Fruit fly (Drosophila melanogaster) ovary, adult (tissue): ENCODE data around the gene CG33268.

ENCODE experiments used
- CG17801 ChIP-seq: fragments of 200-800 bp; optimal IDR thresholded peaks from 2 replicates; lab custom pipeline; 2019; ENCODE audit warnings: missing biosample characterization, mild to moderate bottlenecking, missing genetic modification characterization, moderate library complexity; ENCODE audit not compliant: partially characterized antibody

Gene CG33268

DNA sequence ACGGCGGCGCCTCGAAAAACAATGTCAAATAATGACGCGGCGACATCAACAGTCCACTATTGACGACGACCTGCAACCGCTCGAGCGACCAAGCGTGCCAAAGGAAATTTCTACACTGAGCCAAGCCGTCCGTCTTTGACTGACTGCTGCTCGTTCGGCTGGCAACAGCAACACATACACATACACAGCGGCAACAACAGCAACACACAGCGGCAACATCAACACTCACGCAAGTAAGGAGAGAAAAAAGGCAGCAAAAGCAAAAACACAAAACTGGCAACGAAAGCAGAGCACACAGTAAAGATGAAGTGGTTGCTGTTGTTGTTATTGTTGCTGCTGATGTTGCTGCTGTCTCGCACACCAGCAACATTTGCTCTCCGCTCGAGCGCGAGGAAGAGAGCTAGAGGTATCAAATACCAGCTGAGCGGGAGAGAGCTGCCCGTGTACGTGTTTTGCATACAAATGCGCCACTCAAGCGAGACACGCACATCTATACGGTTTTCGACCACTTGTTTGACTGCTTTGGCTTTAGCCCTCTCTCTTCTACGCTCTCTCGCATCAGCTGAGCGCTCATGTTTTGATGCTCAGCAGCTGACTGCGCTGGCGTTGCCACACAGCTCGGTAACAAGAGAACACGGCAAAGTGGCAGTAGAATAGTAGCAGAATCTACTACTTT lies 37.9 kb downstream of the CG33268 start:
- TF ChIP-seq CG17801, result peak; percentile 72

DNA sequence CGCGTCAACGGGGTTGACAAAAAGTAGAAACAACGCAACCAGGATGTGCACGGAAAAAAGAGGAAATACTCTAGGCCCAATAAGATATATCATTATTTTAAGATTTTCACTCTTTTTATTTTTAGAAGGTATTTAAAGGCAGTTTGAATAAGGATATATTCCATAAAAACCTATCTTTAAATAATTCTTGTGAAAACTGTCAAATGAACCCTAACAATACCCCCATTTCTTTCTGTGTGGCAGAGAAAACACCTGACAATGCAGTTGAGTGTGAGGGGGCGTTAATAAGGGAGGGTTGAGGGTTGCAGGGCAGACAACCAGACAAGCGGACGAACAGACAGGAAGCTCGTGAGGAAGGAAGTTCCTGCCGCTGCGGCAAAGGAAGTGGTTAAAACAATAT lies 39.1 kb downstream of the CG33268 start:
- no peak for TF ChIP-seq CG17801

DNA sequence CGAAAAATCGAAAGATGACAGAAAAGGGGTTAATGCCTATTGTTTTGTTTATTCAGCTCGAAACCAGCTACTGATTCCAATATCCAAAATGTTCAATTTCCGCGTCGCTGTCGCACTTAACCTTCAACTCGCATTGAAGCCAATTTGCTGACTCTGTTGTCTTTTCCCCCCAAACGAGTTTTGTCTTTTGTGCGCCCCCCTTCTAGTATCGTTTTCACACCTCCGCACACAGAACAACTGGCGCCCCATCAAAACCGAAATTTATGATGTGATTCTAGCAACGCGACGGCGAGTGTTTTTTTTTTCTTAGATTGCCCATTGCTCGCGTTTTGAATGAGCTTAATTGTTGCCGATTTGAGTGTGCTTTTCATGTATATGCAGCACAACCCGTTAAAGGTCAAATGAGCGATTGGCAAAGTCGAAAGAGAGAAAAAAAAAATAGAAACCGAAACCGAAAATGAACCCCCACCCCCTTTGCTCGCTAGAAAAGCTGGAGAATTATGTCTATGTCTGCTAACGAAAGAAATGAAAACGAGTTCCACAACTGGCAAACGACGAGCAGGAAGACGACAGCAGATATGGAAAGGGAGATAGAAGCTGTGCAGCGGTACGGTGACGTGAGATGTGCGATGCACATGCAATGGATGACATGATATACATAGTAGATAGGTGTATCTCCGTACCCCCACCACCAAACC lies 40.5 kb downstream of the CG33268 start:
- no peak for TF ChIP-seq CG17801

DNA sequence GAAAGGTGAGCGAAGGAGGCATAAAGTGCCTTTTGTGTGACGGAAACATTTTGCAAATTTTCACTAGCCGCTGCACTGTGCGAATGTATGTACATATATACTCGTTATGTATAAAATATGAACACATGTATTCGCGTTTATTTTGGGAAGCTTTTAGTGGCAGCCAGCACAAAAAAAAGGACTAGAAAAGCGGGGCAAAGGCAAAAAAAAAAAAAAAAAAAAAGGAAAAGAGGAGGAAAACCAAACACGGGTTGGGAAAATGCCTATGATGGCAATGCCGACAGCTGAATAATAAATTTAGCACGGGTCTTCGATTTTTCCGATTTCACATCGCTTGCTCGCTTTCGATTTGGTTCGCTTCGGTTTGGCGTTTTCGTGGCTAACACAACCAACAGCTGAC lies 41.6 kb downstream of the CG33268 start:
- TF ChIP-seq CG17801, result no peak

DNA sequence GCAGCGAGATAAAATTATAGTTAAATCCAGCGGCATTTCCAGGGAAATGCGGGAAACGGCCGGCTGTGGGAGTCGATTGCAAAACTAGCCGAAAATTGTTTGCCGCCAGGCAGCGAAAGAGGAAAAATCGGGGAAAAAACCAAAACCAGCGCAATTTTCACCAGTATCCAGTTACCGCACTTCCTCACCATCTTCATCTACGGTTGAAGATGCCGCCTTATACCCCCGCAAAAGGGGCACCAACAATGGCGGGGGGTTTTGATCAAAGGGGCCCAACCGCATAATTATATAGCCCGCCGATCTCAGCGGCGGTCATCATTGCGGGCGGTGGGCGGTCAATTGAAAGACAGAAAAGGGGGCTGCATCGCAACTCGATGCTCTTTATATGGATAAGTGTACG lies 43.0 kb downstream of the CG33268 start:
- TF ChIP-seq CG17801, result no peak

DNA sequence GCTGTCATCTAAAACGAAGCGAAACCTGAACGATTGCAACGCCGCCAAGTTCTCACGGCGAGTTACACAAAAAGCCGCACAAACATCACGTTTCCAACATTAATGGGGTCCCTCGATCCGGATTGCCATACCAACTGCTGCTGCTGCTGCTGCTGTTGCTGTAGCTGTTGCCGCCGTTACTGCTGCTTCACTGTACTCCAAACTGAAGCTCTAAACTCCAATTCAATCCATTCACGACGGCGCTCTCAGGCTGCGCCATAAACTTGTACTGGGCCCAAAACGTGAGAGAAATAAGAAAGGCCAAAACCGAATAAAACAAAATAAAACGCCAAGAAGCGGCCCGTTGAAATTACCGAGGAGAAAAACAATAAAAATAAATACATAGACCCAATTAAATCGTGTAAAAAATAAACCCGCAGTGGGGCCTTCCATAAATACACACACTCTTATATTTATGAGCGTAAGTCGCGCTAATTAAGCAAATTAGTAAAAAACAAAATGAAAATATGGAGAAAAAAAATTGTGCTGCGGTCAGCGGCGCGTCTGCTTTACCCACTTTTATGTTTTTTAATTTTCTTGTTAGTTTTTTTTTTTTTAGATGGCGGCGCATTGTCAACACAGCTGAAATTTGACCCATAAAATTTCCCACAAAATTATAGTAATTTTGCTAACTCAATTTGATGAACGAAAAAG lies 43.6 kb downstream of the CG33268 start:
- peak; percentile 84 for TF ChIP-seq CG17801

DNA sequence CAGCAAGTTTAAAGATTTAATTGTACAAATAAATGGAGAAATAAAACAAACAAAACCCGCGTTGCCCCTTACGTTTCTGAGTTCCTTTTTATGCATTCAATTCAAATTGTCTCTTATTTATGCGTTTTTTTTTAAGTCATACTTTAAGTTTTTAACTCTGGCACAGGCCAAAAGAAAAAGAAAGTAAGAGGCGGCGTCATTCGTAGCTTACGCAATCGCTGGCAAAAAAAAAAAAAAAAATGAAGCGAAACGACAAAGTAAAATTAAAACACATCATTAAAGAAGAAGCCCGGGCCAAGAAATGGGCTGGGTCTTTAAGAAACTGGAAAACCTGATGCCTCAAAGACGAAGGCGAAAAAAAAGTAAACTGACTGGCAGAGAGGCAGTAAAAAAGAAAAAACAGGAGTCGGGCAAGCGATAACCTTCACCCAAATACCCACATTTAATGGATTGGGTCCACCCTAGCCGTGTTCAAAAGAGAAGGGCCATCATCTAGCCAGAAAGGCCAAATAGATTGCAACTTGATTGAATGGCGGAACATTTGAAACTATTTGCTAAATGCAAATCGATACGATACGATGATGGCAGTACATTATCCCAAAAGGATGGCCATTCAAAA lies 47.2 kb downstream of the CG33268 start:
- TF ChIP-seq CG17801, result no peak

DNA sequence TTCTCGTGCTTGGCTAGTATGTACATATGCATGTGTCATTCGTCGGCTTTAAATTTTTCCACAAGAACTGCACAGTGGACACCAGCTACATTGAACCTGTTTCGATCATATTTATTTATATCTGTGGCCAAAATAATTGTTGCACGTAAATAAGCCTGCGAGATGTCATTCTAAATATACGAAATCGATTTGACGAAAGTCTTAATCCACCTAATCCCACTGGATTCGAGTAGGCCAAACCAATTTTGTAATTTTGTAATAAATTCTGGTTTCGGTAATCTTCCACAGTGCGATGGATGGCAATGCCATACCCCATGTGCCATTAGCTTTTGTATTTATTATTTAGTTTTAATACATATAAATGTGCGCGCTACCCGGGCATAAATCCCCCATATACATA lies 48.1 kb downstream of the CG33268 start:
- no peak for TF ChIP-seq CG17801

DNA sequence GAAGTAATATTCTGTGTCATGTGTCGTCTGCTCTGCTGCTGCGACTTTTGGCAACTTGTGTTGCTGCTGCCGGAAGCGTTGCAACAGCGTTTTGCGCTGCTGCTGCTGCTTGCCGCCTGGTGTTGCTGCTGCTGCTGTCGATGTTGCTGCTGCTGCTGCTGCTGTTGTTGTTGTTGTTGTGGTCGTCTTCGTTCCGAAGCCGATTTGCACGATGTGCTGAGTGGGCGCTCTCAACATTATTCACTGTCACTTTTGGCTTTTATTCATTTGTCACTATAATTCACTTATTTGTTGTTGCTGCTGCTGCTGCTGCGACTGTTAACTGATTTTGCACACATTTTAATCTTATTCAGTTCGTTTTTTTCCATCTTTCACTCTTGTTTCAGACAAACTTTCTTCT lies 48.6 kb downstream of the CG33268 start:
- no peak for TF ChIP-seq CG17801
